Worm (Caenorhabditis elegans) whole organism, mixed stage, embryonic: ENCODE measurements around the gene C27A7.5.

ENCODE experiments used
- M03D4.4 ChIP-seq: sonication (generic microtip); optimal IDR thresholded peaks from 2 replicates; lab custom pipeline; 2017; ENCODE audit warnings: mild to moderate bottlenecking, missing genetic modification characterization, missing compliant biosample characterization
- bed-3 ChIP-seq: fragments of 200-800 bp; sonication (Bioruptor generic); optimal IDR thresholded peaks from 3 replicates; lab custom pipeline; 2018; ENCODE audit warnings: mild to moderate bottlenecking, missing genetic modification characterization, moderate library complexity, missing compliant biosample characterization
- blmp-1 ChIP-seq: fragments of 150-350 bp; optimal IDR thresholded peaks from 2 replicates; lab custom pipeline; 2014; ENCODE audit warnings: missing biosample characterization, missing genetic modification characterization
- ceh-39 ChIP-seq: fragments of 150-350 bp; optimal IDR thresholded peaks from 2 replicates; lab custom pipeline; 2014; ENCODE audit warnings: missing biosample characterization, missing genetic modification characterization
- ceh-43 ChIP-seq: fragments of 200-800 bp; sonication (Bioruptor generic); optimal IDR thresholded peaks from 2 replicates; lab custom pipeline; 2018; ENCODE audit warnings: mild to moderate bottlenecking, missing genetic modification characterization, moderate library complexity, missing compliant biosample characterization
- ceh-83 ChIP-seq: fragments of 200-800 bp; sonication (Bioruptor generic); optimal IDR thresholded peaks from 2 replicates; lab custom pipeline; 2018; ENCODE audit warnings: mild to moderate bottlenecking, missing genetic modification characterization, missing compliant biosample characterization
- ces-1 ChIP-seq: fragments of 150-350 bp; optimal IDR thresholded peaks from 2 replicates; lab custom pipeline; 2014; ENCODE audit warnings: missing biosample characterization, missing genetic modification reagents, missing genetic modification characterization
- cnd-1 ChIP-seq: fragments of 200-800 bp; sonication (Bioruptor generic); optimal IDR thresholded peaks from 2 replicates; lab custom pipeline; 2018; ENCODE audit warnings: mild to moderate bottlenecking, missing genetic modification characterization, missing compliant biosample characterization
- drap-1 ChIP-seq: fragments of 200-800 bp; sonication (Bioruptor generic); optimal IDR thresholded peaks from 3 replicates; lab custom pipeline; 2018; ENCODE audit warnings: mild to moderate bottlenecking, missing genetic modification characterization, missing compliant biosample characterization
- elt-1 ChIP-seq: sonication (generic microtip); optimal IDR thresholded peaks from 2 replicates; lab custom pipeline; 2017; ENCODE audit warnings: missing genetic modification characterization, mild to moderate bottlenecking, missing compliant biosample characterization, antibody characterized with exemption, moderate library complexity, borderline replicate concordance; ENCODE audit not compliant: insufficient read depth
- elt-3 ChIP-seq: fragments of 150-350 bp; optimal IDR thresholded peaks from 2 replicates; lab custom pipeline; 2014; ENCODE audit warnings: missing biosample characterization, missing genetic modification characterization
- flh-1 ChIP-seq: fragments of 200-800 bp; sonication (Bioruptor generic); optimal IDR thresholded peaks from 2 replicates; lab custom pipeline; 2018; ENCODE audit warnings: mild to moderate bottlenecking, missing genetic modification characterization, moderate library complexity, missing compliant biosample characterization
- hlh-1 ChIP-seq: fragments of 150-350 bp; optimal IDR thresholded peaks from 2 replicates; lab custom pipeline; 2014; ENCODE audit warnings: missing biosample characterization, missing genetic modification reagents, missing genetic modification characterization
- lin-13 ChIP-seq: fragments of 150-350 bp; optimal IDR thresholded peaks from 2 replicates; lab custom pipeline; 2014; ENCODE audit warnings: missing biosample characterization, missing genetic modification characterization
- lin-32 ChIP-seq: fragments of 200-800 bp; sonication (Bioruptor generic); optimal IDR thresholded peaks from 2 replicates; lab custom pipeline; 2018; ENCODE audit warnings: mild to moderate bottlenecking, missing genetic modification characterization, missing compliant biosample characterization
- lsy-2 ChIP-seq: fragments of 150-350 bp; optimal IDR thresholded peaks from 2 replicates; lab custom pipeline; 2014; ENCODE audit warnings: missing biosample characterization, missing genetic modification characterization
- mab-5 ChIP-seq: fragments of 150-350 bp; optimal IDR thresholded peaks from 2 replicates; lab custom pipeline; 2014; ENCODE audit warnings: missing biosample characterization, missing genetic modification characterization
- mep-1 ChIP-seq: fragments of 150-350 bp; optimal IDR thresholded peaks from 2 replicates; lab custom pipeline; 2017; ENCODE audit warnings: missing biosample characterization, missing genetic modification reagents, missing genetic modification characterization, inconsistent platforms
- mls-2 ChIP-seq: sonication (generic microtip); optimal IDR thresholded peaks from 2 replicates; lab custom pipeline; 2016; ENCODE audit warnings: mild to moderate bottlenecking, missing genetic modification characterization, moderate library complexity, missing compliant biosample characterization
- nhr-12 ChIP-seq: fragments of 150-350 bp; optimal IDR thresholded peaks from 2 replicates; lab custom pipeline; 2014; ENCODE audit warnings: missing biosample characterization, missing genetic modification characterization
- nhr-2 ChIP-seq: fragments of 150-350 bp; optimal IDR thresholded peaks from 2 replicates; lab custom pipeline; 2014; ENCODE audit warnings: missing biosample characterization, missing genetic modification characterization
- nhr-237 ChIP-seq: fragments of 150-350 bp; optimal IDR thresholded peaks from 2 replicates; lab custom pipeline; 2014; ENCODE audit warnings: missing biosample characterization, missing genetic modification characterization
- nhr-76 ChIP-seq: sonication (generic microtip); optimal IDR thresholded peaks from 2 replicates; lab custom pipeline; 2017; ENCODE audit warnings: missing biosample characterization, missing genetic modification characterization
- pha-4 ChIP-seq: fragments of 150-350 bp; optimal IDR thresholded peaks from 2 replicates; lab custom pipeline; 2018; ENCODE audit warnings: missing biosample characterization, missing genetic modification reagents, missing genetic modification characterization
- sem-2 ChIP-seq: fragments of 200-800 bp; sonication (Bioruptor generic); optimal IDR thresholded peaks from 2 replicates; lab custom pipeline; 2018; ENCODE audit warnings: mild to moderate bottlenecking, missing genetic modification characterization, missing compliant biosample characterization
- sptf-1 ChIP-seq: sonication (generic microtip); optimal IDR thresholded peaks from 2 replicates; lab custom pipeline; 2017; ENCODE audit warnings: mild to moderate bottlenecking, missing genetic modification characterization, moderate library complexity, missing compliant biosample characterization
- tbx-8 ChIP-seq: fragments of 200-800 bp; sonication (Bioruptor generic); optimal IDR thresholded peaks from 2 replicates; lab custom pipeline; 2018; ENCODE audit warnings: mild to moderate bottlenecking, missing genetic modification characterization, moderate library complexity, missing compliant biosample characterization
- unc-120 ChIP-seq: sonication (generic microtip); optimal IDR thresholded peaks from 2 replicates; lab custom pipeline; 2017; ENCODE audit warnings: missing genetic modification characterization, missing compliant biosample characterization; ENCODE audit not compliant: poor library complexity, severe bottlenecking
- unc-39 ChIP-seq: fragments of 150-350 bp; optimal IDR thresholded peaks from 2 replicates; lab custom pipeline; 2014; ENCODE audit warnings: missing biosample characterization, missing genetic modification characterization
- unc-62 ChIP-seq: fragments of 150-350 bp; optimal IDR thresholded peaks from 2 replicates; lab custom pipeline; 2014; ENCODE audit warnings: missing biosample characterization, missing genetic modification reagents, missing genetic modification characterization
- ztf-11 ChIP-seq: fragments of 150-350 bp; optimal IDR thresholded peaks from 2 replicates; lab custom pipeline; 2014; ENCODE audit warnings: missing biosample characterization, missing genetic modification characterization

Gene C27A7.5

DNA sequence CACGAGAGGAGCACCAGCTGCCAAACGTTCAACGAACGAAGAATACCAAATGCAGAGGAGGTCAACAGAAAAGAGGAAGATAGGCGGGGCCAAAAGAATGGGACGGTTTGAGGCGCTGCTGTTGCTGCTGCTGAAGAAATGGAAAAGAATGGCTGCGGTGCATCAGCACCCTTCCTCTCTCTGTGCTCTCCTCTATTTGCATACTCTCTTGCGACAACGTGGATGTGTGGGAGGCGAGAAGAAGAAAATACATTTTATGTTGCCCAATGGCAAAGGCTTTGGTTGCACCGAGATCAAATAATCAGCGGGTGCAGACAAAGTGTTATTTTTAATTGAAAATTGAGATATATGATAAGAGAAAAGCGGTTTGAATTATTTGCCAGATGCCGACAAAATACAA is 3.7 kb downstream of the C27A7.5 start:
- TF ChIP-seq sptf-1 (tag; lab: Kevin White, UChicago) (no peak), lin-13 (tag; lab: Kevin White, UChicago) (no peak), mls-2 (tag; lab: Kevin White, UChicago) (no peak), hlh-1 (tag; lab: Kevin White, UChicago) (no peak), mab-5 (tag; lab: Kevin White, UChicago) (no peak), pha-4 (tag; lab: Kevin White, UChicago) (no peak), ceh-43 (GFP tag; lab: Kevin White, UChicago) (no peak), drap-1 (GFP tag; lab: Kevin White, UChicago) (no peak)

- TF ChIP-seq drap-1 (GFP tag; lab: Kevin White, UChicago), result no peak
- TF ChIP-seq elt-1, result no peak
- TF ChIP-seq ceh-43 (GFP tag; lab: Kevin White, UChicago), result no peak
- no peak for TF ChIP-seq elt-3 (tag; lab: Kevin White, UChicago)
- TF ChIP-seq blmp-1, result no peak
- TF ChIP-seq pha-4 (tag; lab: Kevin White, UChicago), result no peak
- no peak for TF ChIP-seq ztf-11
- TF ChIP-seq unc-39 (tag; lab: Kevin White, UChicago), result no peak
- no peak for TF ChIP-seq mab-5 (tag; lab: Kevin White, UChicago)
- TF ChIP-seq cnd-1, result no peak
- TF ChIP-seq, all 35 proteins: peak for 0
These were observed 7.6 kb downstream of the C27A7.5 start, which contains the start of gene C27A7.9 for ce11 chrV:12154554-12154953. C27A7.9 (minus strand) TSS chrV:12154654.

ce11 chrV:12153784-12154183 is 8.3 kb downstream of the C27A7.5 start:
- TF ChIP-seq lin-13 (tag; lab: Kevin White, UChicago) (no peak), sem-2 (GFP tag; lab: Kevin White, UChicago) (no peak), nhr-237 (tag; lab: Kevin White, UChicago) (no peak), nhr-76 (no peak)

DNA sequence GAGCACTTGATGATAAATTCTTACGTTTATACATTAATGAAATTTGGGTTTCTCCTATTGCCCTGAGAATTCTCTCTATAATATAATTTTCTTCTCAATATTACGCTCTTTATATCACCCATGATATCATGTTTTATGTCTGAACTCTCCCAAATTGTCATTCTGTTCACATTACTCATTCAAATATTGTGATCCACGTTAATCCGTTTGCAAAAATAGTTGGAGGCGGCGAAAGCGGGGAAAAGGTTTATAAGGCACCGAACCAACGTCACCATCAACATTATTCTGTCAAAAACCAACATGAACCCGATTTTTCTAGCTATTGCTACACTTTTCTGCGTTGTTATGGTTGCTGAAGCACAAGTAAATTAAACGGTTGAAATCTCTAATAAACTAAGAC is 9.3 kb downstream of the C27A7.5 start, which contains the start of gene C27A7.8:
Gene C27A7.8 (plus strand): TSS at position 301 of the 400 bp plus-strand sequence.
- TF ChIP-seq sem-2 (GFP tag; lab: Kevin White, UChicago) (no peak), unc-120 (no peak), hlh-1 (tag; lab: Kevin White, UChicago) (no peak)
- TF ChIP-seq, all 35 proteins: peak for 0

DNA sequence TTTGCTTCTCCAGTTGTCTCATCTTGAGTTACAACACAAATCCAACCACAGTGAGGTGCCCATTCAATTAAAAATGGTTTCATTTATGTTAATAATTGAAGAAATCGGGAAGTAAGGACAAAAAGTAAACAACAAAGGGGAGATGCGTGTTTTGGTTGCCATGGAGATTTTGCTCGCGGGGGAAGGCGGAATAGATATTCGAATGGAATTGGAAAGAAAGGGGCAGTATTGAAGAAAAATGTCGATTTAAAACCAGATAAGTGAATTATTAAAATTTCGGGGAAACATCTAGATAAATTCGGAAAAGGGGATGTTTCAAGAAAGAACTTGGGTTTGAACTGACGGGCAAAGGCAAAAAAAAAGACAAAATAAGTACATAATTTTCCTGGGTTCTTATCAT is 11.5 kb downstream of the C27A7.5 start, which contains the start of gene che-11:
Gene che-11 (minus strand): TSS at position 101 of the 400 bp plus-strand sequence.
- TF ChIP-seq elt-1 (no peak), pha-4 (tag; lab: Kevin White, UChicago) (no peak), ces-1 (GFP tag; lab: Kevin White, UChicago) (no peak), mab-5 (tag; lab: Kevin White, UChicago) (no peak), nhr-76 (no peak), ceh-39 (no peak)

DNA sequence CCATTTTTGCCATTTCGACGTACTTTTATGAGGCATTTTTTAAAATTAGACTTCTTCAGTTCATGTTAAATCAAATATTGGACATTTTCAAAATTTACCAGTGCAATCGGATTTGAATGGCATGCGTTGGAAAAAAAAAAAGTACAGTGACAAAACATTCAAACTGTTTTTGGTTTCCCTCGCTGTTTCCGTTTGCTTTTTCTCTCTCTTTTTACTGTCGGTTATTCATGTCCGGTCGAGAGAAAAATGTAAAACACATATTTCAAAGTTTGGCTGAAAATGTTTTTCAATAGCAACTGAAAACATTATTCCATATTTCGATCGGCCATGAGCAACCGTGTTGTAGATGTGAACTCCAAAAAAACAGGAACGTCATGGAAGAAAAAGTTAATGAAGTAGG is 21.5 kb downstream of the C27A7.5 start, which contains the start of gene C27A7.3:
Gene C27A7.3 (plus strand): TSS at position 301 of the 400 bp plus-strand sequence.
- TF ChIP-seq M03D4.4 (tag; lab: Kevin White, UChicago) (no peak), elt-1 (no peak), hlh-1 (tag; lab: Kevin White, UChicago) (no peak), mab-5 (tag; lab: Kevin White, UChicago) (no peak), ceh-83 (GFP tag; lab: Kevin White, UChicago) (no peak), ces-1 (GFP tag; lab: Kevin White, UChicago) (no peak), nhr-76 (no peak), blmp-1 (no peak), unc-39 (tag; lab: Kevin White, UChicago) (no peak), lin-13 (tag; lab: Kevin White, UChicago) (no peak), nhr-12 (tag; lab: Kevin White, UChicago) (no peak), bed-3 (GFP tag; lab: Kevin White, UChicago) (no peak)

DNA sequence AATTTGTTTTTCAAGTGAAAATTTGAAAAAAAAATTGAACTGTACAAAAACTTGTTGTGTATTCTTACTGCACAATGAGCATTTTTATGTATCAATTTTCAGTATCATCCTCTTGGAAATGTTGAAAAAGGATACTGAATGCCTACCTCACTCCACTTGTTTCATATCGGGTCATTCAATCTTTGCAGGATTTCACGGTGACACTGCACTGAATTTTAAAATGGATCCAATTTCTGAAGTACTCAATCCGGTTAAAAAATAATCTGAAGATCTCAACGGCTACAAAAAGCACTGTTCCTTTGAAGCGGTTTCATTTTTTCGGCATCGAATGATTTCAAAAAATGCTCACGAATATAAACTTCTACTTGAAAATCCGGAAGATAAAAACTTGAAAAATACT is 24.2 kb downstream of the C27A7.5 start:
- TF ChIP-seq lin-13 (tag; lab: Kevin White, UChicago) (no peak), flh-1 (GFP tag; lab: Kevin White, UChicago) (no peak), nhr-12 (tag; lab: Kevin White, UChicago) (no peak), drap-1 (GFP tag; lab: Kevin White, UChicago) (no peak), ceh-43 (GFP tag; lab: Kevin White, UChicago) (no peak), tbx-8 (no peak), nhr-2 (tag; lab: Kevin White, UChicago) (no peak), elt-1 (no peak), mep-1 (tag; lab: Kevin White, UChicago) (no peak), lin-32 (GFP tag; lab: Kevin White, UChicago) (no peak), cnd-1 (no peak), unc-62 (GFP tag; lab: Kevin White, UChicago) (no peak), lsy-2 (tag; lab: Kevin White, UChicago) (no peak), hlh-1 (tag; lab: Kevin White, UChicago) (no peak), ceh-39 (no peak), blmp-1 (no peak)
